Worm (Caenorhabditis elegans): Measurements from ENCODE around the gene best-4.
A peak's percentile ranks its signal among the peaks of the same experiment; 100 is the strongest.

DNA sequence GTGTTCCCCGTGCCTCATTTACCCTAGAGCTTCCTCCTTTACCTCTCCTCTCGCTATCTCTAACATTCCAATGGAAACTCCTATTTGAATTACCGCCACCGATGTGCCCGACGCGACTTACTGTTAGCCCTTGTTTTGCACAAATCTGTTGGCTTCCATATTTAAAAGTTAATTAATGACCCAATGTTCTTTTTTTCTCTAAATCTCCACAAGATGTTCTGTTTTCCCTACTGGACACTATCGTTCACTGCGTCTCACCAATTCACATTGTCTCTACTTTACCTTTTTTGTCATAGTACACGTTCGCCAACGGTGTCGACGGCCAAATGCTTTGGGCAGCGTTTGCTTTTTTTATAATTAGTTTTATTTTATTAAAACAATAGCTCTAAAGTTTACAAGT lies 11.1 kb downstream of the best-4 start:
- TF ChIP-seq blmp-1 (tag; optimal IDR thresholded peaks at IDR 0.05) (peak; percentile 34), nhr-237 (tag; optimal IDR thresholded peaks at IDR 0.05) (no peak), elt-2 (tag; optimal IDR thresholded peaks at IDR 0.05) (no peak), unc-130 (tag; optimal IDR thresholded peaks at IDR 0.05) (no peak), lin-13 (GFP tag; optimal IDR thresholded peaks at IDR 0.05) (no peak), sptf-1 (tag; optimal IDR thresholded peaks at IDR 0.05) (no peak), jun-1 (tag; optimal IDR thresholded peaks at IDR 0.05) (no peak), fkh-8 (tag; optimal IDR thresholded peaks at IDR 0.05) (no peak), nhr-76 (tag; optimal IDR thresholded peaks at IDR 0.05) (no peak), ztf-4 (tag; optimal IDR thresholded peaks at IDR 0.05) (no peak), lir-3 (tag; optimal IDR thresholded peaks at IDR 0.05; ENCODE audit: poor library complexity) (no peak), unc-62 (GFP tag; optimal IDR thresholded peaks at IDR 0.05) (no peak), tbx-2 (tag; optimal IDR thresholded peaks at IDR 0.05) (no peak), nhr-28 (tag; optimal IDR thresholded peaks at IDR 0.05) (no peak)
